Fruit fly (Drosophila melanogaster): ENCODE results near the gene CG14443.

The CG14443 gene

DNA sequence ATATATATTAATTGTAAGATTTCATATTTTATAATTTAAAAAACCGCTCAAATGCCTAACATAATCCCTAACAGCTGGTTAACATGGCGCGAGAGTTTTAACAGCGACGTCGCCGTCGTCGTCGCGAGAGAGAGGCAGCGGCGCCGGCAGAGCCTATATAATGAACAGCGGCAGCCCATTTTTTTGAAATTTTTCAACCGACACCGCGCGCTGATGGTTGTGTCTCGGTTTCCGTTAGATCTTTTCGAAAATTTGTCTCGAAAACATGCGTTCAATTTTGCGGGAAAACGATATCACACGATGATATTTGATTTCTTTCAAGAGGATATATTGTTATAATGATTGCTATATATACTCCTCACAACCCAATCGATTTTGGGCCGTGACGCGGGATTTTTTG lies 33.9 kb upstream of the CG14443 start, which contains the start of gene pigs (continued):
- TF ChIP-seq cad (GFP tag; optimal IDR thresholded peaks at IDR 0.05) (no peak), CG18599 (GFP tag; optimal IDR thresholded peaks at IDR 0.05) (no peak), Atf3 (GFP tag; optimal IDR thresholded peaks at IDR 0.05) (no peak), Oaz (GFP tag; IDR thresholded peaks at IDR 0.05) (no peak), lbe (GFP tag; optimal IDR thresholded peaks at IDR 0.05) (no peak), Ada2b (GFP tag; IDR thresholded peaks at IDR 0.05) (no peak), Scr (GFP tag; IDR thresholded peaks at IDR 0.05; ENCODE audit: partially characterized antibody) (no peak), ind (GFP tag; optimal IDR thresholded peaks at IDR 0.05) (no peak), CG1233 (GFP tag; optimal IDR thresholded peaks at IDR 0.05) (no peak), bigmax (GFP tag; optimal IDR thresholded peaks at IDR 0.05) (no peak), CG1603 (tag; optimal IDR thresholded peaks at IDR 0.05) (peak; percentile 8), NfI (GFP tag; optimal IDR thresholded peaks at IDR 0.05) (no peak), Dip2 (GFP tag; IDR thresholded peaks at IDR 0.05) (no peak), CG11456 (GFP tag; IDR thresholded peaks at IDR 0.05) (no peak), CG2202 (tag; optimal IDR thresholded peaks at IDR 0.05) (no peak), CG13123 (GFP tag; optimal IDR thresholded peaks at IDR 0.05) (no peak), Taf1 (GFP tag; IDR thresholded peaks at IDR 0.05) (no peak), CG11398 (GFP tag; optimal IDR thresholded peaks at IDR 0.05) (no peak), CG17328 (GFP tag; IDR thresholded peaks at IDR 0.05) (no peak), CG17186 (GFP tag; optimal IDR thresholded peaks at IDR 0.05) (no peak), tup (GFP tag; optimal IDR thresholded peaks at IDR 0.05) (no peak), otp (GFP tag; IDR thresholded peaks at IDR 0.05) (peak; percentile 32; the same call in 1 of the 3 replicates), bbx (GFP tag; IDR thresholded peaks at IDR 0.05; ENCODE audit: partially characterized antibody) (peak; percentile 33; the same call in 1 of the 2 replicates), zfh2 (GFP tag; optimal IDR thresholded peaks at IDR 0.05) (no peak), nom (GFP tag; optimal IDR thresholded peaks at IDR 0.05) (peak; percentile 39), trem (tag; optimal IDR thresholded peaks at IDR 0.05) (no peak), Dip3 (GFP tag; optimal IDR thresholded peaks at IDR 0.05) (no peak), Myb (GFP tag; optimal IDR thresholded peaks at IDR 0.05) (peak; percentile 24), ci (GFP tag; IDR thresholded peaks at IDR 0.05) (peak; percentile 54; the same call in 2 of the 3 replicates), CG8765 (GFP tag; IDR thresholded peaks at IDR 0.05) (no peak), ATbp (GFP tag; optimal IDR thresholded peaks at IDR 0.05) (no peak), lov (optimal IDR thresholded peaks at IDR 0.05) (no peak), lov (GFP tag; IDR thresholded peaks at IDR 0.05) (no peak), CG3726 (GFP tag; IDR thresholded peaks at IDR 0.05) (no peak), CG31388 (GFP tag; optimal IDR thresholded peaks at IDR 0.05) (no peak), Max (GFP tag; optimal IDR thresholded peaks at IDR 0.05) (no peak), CG18476 (GFP tag; optimal IDR thresholded peaks at IDR 0.05) (no peak), CG10543 (GFP tag; optimal IDR thresholded peaks at IDR 0.05) (no peak), eve (GFP tag; optimal IDR thresholded peaks at IDR 0.05) (no peak), Sin3A (optimal IDR thresholded peaks at IDR 0.05) (no peak), E2f1 (GFP tag; IDR thresholded peaks at IDR 0.05) (no peak), CG2199 (GFP tag; IDR thresholded peaks at IDR 0.05) (peak; percentile 77), CG7556 (GFP tag; optimal IDR thresholded peaks at IDR 0.05) (no peak), fru (optimal IDR thresholded peaks at IDR 0.05) (no peak), CG4360 (GFP tag; IDR thresholded peaks at IDR 0.05) (no peak), Hmx (GFP tag; optimal IDR thresholded peaks at IDR 0.05) (no peak), Bgb (GFP tag; IDR thresholded peaks at IDR 0.05; ENCODE audit: partially characterized antibody) (peak; percentile 48; the same call in 1 of the 2 replicates), wek (GFP tag; optimal IDR thresholded peaks at IDR 0.05) (no peak), stwl (tag; optimal IDR thresholded peaks at IDR 0.05) (no peak), CG17359 (tag; optimal IDR thresholded peaks at IDR 0.05) (no peak), CG12769 (tag; optimal IDR thresholded peaks at IDR 0.05) (no peak), CG8478 (optimal IDR thresholded peaks at IDR 0.05) (no peak), gsb-n (tag; optimal IDR thresholded peaks at IDR 0.05) (peak; percentile 8)

Measured in whole organism, embryonic.